Fruit fly (Drosophila melanogaster) whole organism, wandering third instar larva: Measurements from ENCODE around the gene CG15747.
A peak's percentile ranks its signal among the peaks of the same experiment; 100 is the strongest.

Source experiments
- Abd-B ChIP-seq: fragments of >200 bp; optimal IDR thresholded peaks from 2 replicates; lab custom pipeline; 2017; ENCODE audit warnings: missing biosample characterization, missing genetic modification characterization
- CG32264 ChIP-seq: fragments of 200-800 bp; sonication (Bioruptor generic); optimal IDR thresholded peaks from 2 replicates; lab custom pipeline; 2016; ENCODE audit warnings: missing biosample characterization, missing genetic modification characterization
- CG9705 ChIP-seq: fragments of 200-800 bp; sonication (Bioruptor generic); optimal IDR thresholded peaks from 2 replicates; lab custom pipeline; 2018; ENCODE audit warnings: missing biosample characterization, mild to moderate bottlenecking, missing genetic modification characterization
- CrebA ChIP-seq: fragments of 200-800 bp; sonication (Bioruptor generic); optimal IDR thresholded peaks from 2 replicates; lab custom pipeline; 2016; ENCODE audit warnings: missing biosample characterization, mild to moderate bottlenecking, missing genetic modification characterization, borderline replicate concordance
- Dfd ChIP-seq: fragments of >200 bp; optimal IDR thresholded peaks from 2 replicates; lab custom pipeline; 2017; ENCODE audit warnings: missing biosample characterization, missing genetic modification characterization
- Dif ChIP-seq: fragments of 200-275, 200-300 bp; sonication (Bioruptor generic); optimal IDR thresholded peaks from 2 replicates; lab custom pipeline; 2018; ENCODE audit warnings: missing biosample characterization, missing genetic modification characterization; ENCODE audit not compliant: partially characterized antibody
- GATAd ChIP-seq: sonication (Bioruptor generic); optimal IDR thresholded peaks from 2 replicates; lab custom pipeline; 2016; ENCODE audit warnings: missing biosample characterization, missing genetic modification characterization
- HLH106 ChIP-seq: fragments of 200-800 bp; optimal IDR thresholded peaks from 3 replicates; lab custom pipeline; 2019; ENCODE audit warnings: missing biosample characterization, mild to moderate bottlenecking, missing genetic modification characterization, moderate library complexity
- Hnf4 ChIP-seq: fragments of 200-800 bp; sonication (Bioruptor generic); optimal IDR thresholded peaks from 2 replicates; lab custom pipeline; 2016; ENCODE audit warnings: missing biosample characterization, mild to moderate bottlenecking, missing genetic modification characterization
- Hr78 ChIP-seq: fragments of >200 bp; optimal IDR thresholded peaks from 2 replicates; lab custom pipeline; 2017; ENCODE audit warnings: missing biosample characterization, missing genetic modification characterization
- Hr83 ChIP-seq: fragments of 200-300 bp; sonication (Bioruptor generic); optimal IDR thresholded peaks from 2 replicates; lab custom pipeline; 2016; ENCODE audit warnings: missing biosample characterization, mild to moderate bottlenecking, missing genetic modification characterization, moderate library complexity; ENCODE audit not compliant: poor library complexity, severe bottlenecking
- Jra ChIP-seq: sonication (Bioruptor generic); optimal IDR thresholded peaks from 2 replicates; lab custom pipeline; 2016; ENCODE audit warnings: missing biosample characterization, missing genetic modification characterization
- Mio ChIP-seq: sonication (Bioruptor generic); optimal IDR thresholded peaks from 2 replicates; lab custom pipeline; 2016; ENCODE audit warnings: missing biosample characterization, missing genetic modification characterization
- Myc ChIP-seq: fragments of >200 bp; optimal IDR thresholded peaks from 2 replicates; lab custom pipeline; 2017
- N ChIP-seq: fragments of >200 bp; optimal IDR thresholded peaks from 2 replicates; lab custom pipeline; 2018; ENCODE audit warnings: missing biosample characterization, missing external identifiers, missing genetic modification characterization
- OdsH ChIP-seq: fragments of 200-800 bp; sonication (Bioruptor generic); optimal IDR thresholded peaks from 2 replicates; lab custom pipeline; 2016; ENCODE audit warnings: missing biosample characterization, mild to moderate bottlenecking, missing genetic modification characterization
- Rel ChIP-seq, 2 experiments: fragments of 200-800 bp; sonication (Bioruptor generic) in 1 of 2; optimal IDR thresholded peaks; 2 replicates in 1 of 2; 3 replicates in 1 of 2; lab custom pipeline; 2016 to 2019; ENCODE audit warnings: mild to moderate bottlenecking in 2 of 2, missing biosample characterization in 2 of 2, missing genetic modification characterization in 2 of 2, moderate library complexity in 1 of 2
- Sp1 ChIP-seq: fragments of 200-800 bp; sonication (Bioruptor generic); optimal IDR thresholded peaks from 3 replicates; lab custom pipeline; 2019; ENCODE audit warnings: missing biosample characterization, mild to moderate bottlenecking, missing genetic modification characterization, moderate library complexity
- Vsx2 ChIP-seq: fragments of 200-300, 225-300 bp; sonication (Bioruptor generic); optimal IDR thresholded peaks from 2 replicates; lab custom pipeline; 2018; ENCODE audit warnings: missing biosample characterization, missing genetic modification characterization; ENCODE audit not compliant: partially characterized antibody
- br ChIP-seq: fragments of 200-800 bp; sonication (Bioruptor generic); optimal IDR thresholded peaks from 2 replicates; lab custom pipeline; 2016; ENCODE audit warnings: missing biosample characterization, missing genetic modification characterization
- dl ChIP-seq, 2 experiments: fragments of 175-275, 200-275 bp in 1 of 2; fragments of 200-275 bp in 1 of 2; sonication (Bioruptor generic); optimal IDR thresholded peaks; lab custom pipeline; 2018; ENCODE audit warnings: mild to moderate bottlenecking in 2 of 2, missing biosample characterization in 2 of 2, missing genetic modification characterization in 2 of 2, moderate library complexity in 2 of 2; ENCODE audit not compliant: partially characterized antibody in 2 of 2, insufficient read depth in 1 of 2
- dmrt93B ChIP-seq: fragments of 200-800 bp; sonication (Bioruptor generic); optimal IDR thresholded peaks from 2 replicates; lab custom pipeline; 2018; ENCODE audit warnings: missing biosample characterization, mild to moderate bottlenecking, missing genetic modification characterization
- dsf ChIP-seq: sonication (Bioruptor generic); optimal IDR thresholded peaks from 2 replicates; lab custom pipeline; 2016; ENCODE audit warnings: missing biosample characterization, missing genetic modification characterization, borderline replicate concordance
- ey ChIP-seq: fragments of 200-800 bp; sonication (Bioruptor generic); optimal IDR thresholded peaks from 2 replicates; lab custom pipeline; 2016; ENCODE audit warnings: missing biosample characterization, missing genetic modification characterization
- foxo ChIP-seq, 2 experiments: fragments of 200-800 bp; sonication (Bioruptor generic); optimal IDR thresholded peaks; 2 replicates in 1 of 2; 3 replicates in 1 of 2; lab custom pipeline; 2016 to 2017; ENCODE audit warnings: missing biosample characterization in 2 of 2, missing genetic modification characterization in 2 of 2
- fru ChIP-seq: fragments of 200-800 bp; sonication (Bioruptor generic); optimal IDR thresholded peaks from 3 replicates; lab custom pipeline; 2016; ENCODE audit warnings: missing biosample characterization, mild to moderate bottlenecking, missing genetic modification characterization
- h ChIP-seq: fragments of 200-800 bp; sonication (Bioruptor generic); optimal IDR thresholded peaks from 3 replicates; lab custom pipeline; 2016; ENCODE audit warnings: missing biosample characterization, mild to moderate bottlenecking, missing genetic modification characterization
- jim ChIP-seq: fragments of 175-275, 200-325 bp; sonication (Bioruptor generic); optimal IDR thresholded peaks from 2 replicates; lab custom pipeline; 2016; ENCODE audit warnings: missing biosample characterization, mild to moderate bottlenecking, missing genetic modification characterization
- lola ChIP-seq: fragments of >200 bp; optimal IDR thresholded peaks from 2 replicates; lab custom pipeline; 2017; ENCODE audit warnings: missing biosample characterization, missing genetic modification characterization
- psq ChIP-seq: fragments of 200-800 bp; sonication (Bioruptor generic); optimal IDR thresholded peaks from 3 replicates; lab custom pipeline; 2017; ENCODE audit warnings: missing biosample characterization, mild to moderate bottlenecking, missing genetic modification characterization, moderate library complexity
- rgr ChIP-seq: fragments of 200-800 bp; sonication (Bioruptor generic); optimal IDR thresholded peaks from 3 replicates; lab custom pipeline; 2016; ENCODE audit warnings: missing biosample characterization, mild to moderate bottlenecking, missing genetic modification characterization
- sage ChIP-seq: fragments of 200-800 bp; sonication (Bioruptor generic); optimal IDR thresholded peaks from 2 replicates; lab custom pipeline; 2016; ENCODE audit warnings: missing biosample characterization, mild to moderate bottlenecking, missing genetic modification characterization
- sv ChIP-seq: fragments of 200-800 bp; sonication (Bioruptor generic); optimal IDR thresholded peaks from 3 replicates; lab custom pipeline; 2016; ENCODE audit warnings: missing biosample characterization, missing genetic modification characterization
- tai ChIP-seq: sonication (Bioruptor generic); optimal IDR thresholded peaks from 2 replicates; lab custom pipeline; 2016; ENCODE audit warnings: missing biosample characterization, missing genetic modification characterization
- usp ChIP-seq: fragments of >200 bp; optimal IDR thresholded peaks from 2 replicates; lab custom pipeline; 2017; ENCODE audit warnings: missing biosample characterization, missing genetic modification characterization

CG15747 gene

DNA sequence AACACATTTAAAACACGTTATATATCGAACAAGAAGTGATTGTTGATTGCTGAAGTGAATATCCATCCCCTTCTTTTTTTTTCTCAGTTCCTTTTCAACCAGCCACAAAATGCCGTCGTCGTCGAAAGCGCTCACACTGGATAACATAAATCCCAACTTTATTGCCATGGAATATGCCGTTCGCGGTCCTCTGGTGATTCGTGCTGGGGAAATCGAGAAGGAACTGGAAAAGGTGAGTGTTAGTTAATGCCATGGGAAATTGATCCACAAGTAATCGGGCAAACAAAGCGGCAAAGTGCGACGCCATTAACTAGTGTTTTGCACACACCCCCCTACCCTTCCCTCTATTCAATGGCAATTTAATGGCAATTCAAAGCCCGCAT, 36.0 kb downstream of the CG15747 start:
- TF ChIP-seq Hr78 (GFP tag; lab: Kevin White, UChicago) (no peak), Jra (GFP tag; lab: Kevin White, UChicago) (no peak), Abd-B (GFP tag; lab: Kevin White, UChicago) (no peak), rgr (GFP tag; lab: Kevin White, UChicago) (no peak), OdsH (GFP tag; lab: Kevin White, UChicago) (no peak), dsf (GFP tag; lab: Kevin White, UChicago) (no peak), Hnf4 (GFP tag; lab: Kevin White, UChicago) (no peak), Sp1 (GFP tag; lab: Kevin White, UChicago) (no peak), CrebA (no peak), Dfd (no peak), Mio (no peak), HLH106 (tag; lab: Kevin White, UChicago) (no peak)

- TF ChIP-seq tai (no peak), CG32264 (GFP tag; lab: Kevin White, UChicago) (no peak), Mio (no peak), CrebA (no peak)
- TF ChIP-seq, all 38 proteins: peak for 0
These were observed 36.9 kb downstream of the CG15747 start for dm6 chrX:13374979-13375378.

DNA sequence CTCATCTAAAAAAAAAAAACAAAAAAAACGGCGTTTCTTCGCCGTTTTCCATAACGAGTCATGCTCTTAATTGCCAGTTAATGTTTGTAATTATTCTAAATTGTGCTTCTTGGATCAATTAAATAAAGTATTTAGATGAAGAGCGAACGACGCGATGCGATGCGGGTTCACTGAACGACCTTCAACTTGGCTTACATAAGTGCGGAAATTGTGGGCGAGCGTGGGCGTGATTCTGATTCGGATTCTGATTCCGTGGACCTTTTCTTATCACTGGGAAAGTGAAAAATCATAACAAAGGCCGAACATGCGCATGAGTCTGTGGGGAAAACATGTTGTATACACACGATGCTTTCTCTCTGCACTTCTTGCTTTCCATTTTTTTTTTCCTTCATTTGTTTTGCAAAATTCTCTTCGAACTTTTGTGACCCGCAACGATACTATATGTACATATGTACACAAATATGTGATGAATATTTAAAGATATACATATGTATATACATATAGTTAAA, 37.4 kb downstream of the CG15747 start:
- TF ChIP-seq Sp1 (GFP tag; lab: Kevin White, UChicago) (no peak), Abd-B (GFP tag; lab: Kevin White, UChicago) (no peak), rgr (GFP tag; lab: Kevin White, UChicago) (no peak), br (no peak), foxo (GFP tag; optimal IDR thresholded peaks at IDR 0.05; lab: Kevin White, UChicago) (no peak), lola (GFP tag; lab: Kevin White, UChicago) (no peak), jim (GFP tag; lab: Kevin White, UChicago) (no peak), dl (GFP tag; optimal IDR thresholded peaks at IDR 0.05; lab: Kevin White, UChicago; ENCODE audit: insufficient read depth in 1 of 2, partially characterized antibody in 2 of 2) (no peak), h (GFP tag; lab: Kevin White, UChicago) (no peak), Mio (no peak), tai (no peak), Dif (GFP tag; lab: Kevin White, UChicago) (no peak)

DNA sequence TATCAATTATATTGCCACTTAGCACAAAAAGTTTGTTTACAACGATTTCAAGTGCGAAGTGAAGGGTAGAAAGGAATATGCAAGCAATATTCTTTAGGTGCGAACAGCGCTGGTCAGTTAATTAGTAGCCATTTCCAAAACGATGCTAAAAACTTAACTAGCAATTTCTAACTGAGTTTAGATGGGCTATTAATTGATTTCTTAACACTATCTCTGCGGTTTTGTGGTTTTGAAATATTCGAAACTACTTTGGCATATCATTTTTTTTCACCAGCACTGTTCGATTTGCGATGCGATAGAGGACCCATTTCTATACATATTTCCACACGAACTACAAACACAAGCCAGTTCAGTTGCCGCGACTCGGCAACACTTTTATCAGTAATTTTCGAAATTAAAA, 38.4 kb downstream of the CG15747 start:
- TF ChIP-seq sv (GFP tag; lab: Kevin White, UChicago) (peak; percentile 0), tai (peak; percentile 1), Hnf4 (GFP tag; lab: Kevin White, UChicago) (no peak), CG32264 (GFP tag; lab: Kevin White, UChicago) (no peak), fru (peak; percentile 55), dl (GFP tag; optimal IDR thresholded peaks at IDR 0.05; lab: Kevin White, UChicago; ENCODE audit: insufficient read depth in 1 of 2, partially characterized antibody in 2 of 2) (no peak), psq (GFP tag; lab: Kevin White, UChicago) (peak; percentile 22), sage (no peak), foxo (GFP tag; optimal IDR thresholded peaks at IDR 0.05; lab: Kevin White, UChicago) (peak in 1 of 2 experiments; percentile 57), Hr83 (GFP tag; lab: Kevin White, UChicago) (no peak), GATAd (no peak), ey (GFP tag; lab: Kevin White, UChicago) (peak; percentile 34), Vsx2 (GFP tag; lab: Kevin White, UChicago) (no peak), OdsH (GFP tag; lab: Kevin White, UChicago) (no peak), h (GFP tag; lab: Kevin White, UChicago) (peak; percentile 50), Mio (no peak), rgr (GFP tag; lab: Kevin White, UChicago) (peak; percentile 51), CG9705 (no peak), br (no peak), jim (GFP tag; lab: Kevin White, UChicago) (no peak)

dm6 chrX:13383770-13384169, 45.7 kb downstream of the CG15747 start:
- TF ChIP-seq CrebA (no peak), dl (GFP tag; optimal IDR thresholded peaks at IDR 0.05; lab: Kevin White, UChicago; ENCODE audit: insufficient read depth in 1 of 2, partially characterized antibody in 2 of 2) (no peak), ey (GFP tag; lab: Kevin White, UChicago) (peak; percentile 55), dsf (GFP tag; lab: Kevin White, UChicago) (no peak), rgr (GFP tag; lab: Kevin White, UChicago) (peak; percentile 73), N (GFP tag; lab: Kevin White, UChicago) (no peak), Hr83 (GFP tag; lab: Kevin White, UChicago) (peak; percentile 86), dmrt93B (GFP tag; lab: Kevin White, UChicago) (no peak), Dfd (no peak), psq (GFP tag; lab: Kevin White, UChicago) (peak; percentile 53), tai (peak; percentile 66), OdsH (GFP tag; lab: Kevin White, UChicago) (peak; percentile 23), HLH106 (tag; lab: Kevin White, UChicago) (peak; percentile 19), Myc (lab: Kevin White, UChicago) (no peak), CG32264 (GFP tag; lab: Kevin White, UChicago) (no peak), lola (GFP tag; lab: Kevin White, UChicago) (no peak), usp (GFP tag; lab: Kevin White, UChicago) (no peak), sage (peak; percentile 39), Dif (GFP tag; lab: Kevin White, UChicago) (no peak), Rel (GFP tag; optimal IDR thresholded peaks at IDR 0.05; lab: Kevin White, UChicago) (no peak), Rel (tag; optimal IDR thresholded peaks at IDR 0.05; lab: Kevin White, UChicago) (peak; percentile 44), h (GFP tag; lab: Kevin White, UChicago) (peak; percentile 63), Vsx2 (GFP tag; lab: Kevin White, UChicago) (no peak), fru (peak; percentile 52), CG9705 (no peak), foxo (GFP tag; optimal IDR thresholded peaks at IDR 0.05; lab: Kevin White, UChicago) (peak in 1 of 2 experiments; percentile 75), br (peak; percentile 53), GATAd (peak; percentile 44)
